Worm (Caenorhabditis elegans) whole organism, L1 larva: ENCODE data around the gene Y62H9A.12.

ENCODE experiments used
- C04F5.9 ChIP-seq: sonication (generic microtip); optimal IDR thresholded peaks from 2 replicates; lab custom pipeline; 2016; ENCODE audit warnings: missing genetic modification characterization, missing compliant biosample characterization
- C16A3.4 ChIP-seq: fragments of 150-350 bp; optimal IDR thresholded peaks from 2 replicates; lab custom pipeline; 2014; ENCODE audit warnings: missing biosample characterization, missing genetic modification characterization
- aha-1 ChIP-seq: fragments of 150-350 bp; optimal IDR thresholded peaks from 2 replicates; lab custom pipeline; 2014; ENCODE audit warnings: missing biosample characterization, missing genetic modification characterization
- alr-1 ChIP-seq: fragments of 200-800 bp; sonication (Bioruptor generic); optimal IDR thresholded peaks from 2 replicates; lab custom pipeline; 2018; ENCODE audit warnings: borderline replicate concordance, mild to moderate bottlenecking, missing genetic modification characterization, missing compliant biosample characterization
- aly-2 ChIP-seq: fragments of 150-350 bp; optimal IDR thresholded peaks from 2 replicates; lab custom pipeline; 2014; ENCODE audit warnings: missing biosample characterization, missing genetic modification characterization
- ceh-63 ChIP-seq: fragments of 200-800 bp; sonication (Bioruptor generic); optimal IDR thresholded peaks from 2 replicates; lab custom pipeline; 2018; ENCODE audit warnings: mild to moderate bottlenecking, missing genetic modification characterization, missing compliant biosample characterization
- ceh-82 ChIP-seq, 3 experiments: fragments of 150-350 bp in 1 of 3; sonication (generic microtip) in 2 of 3; optimal IDR thresholded peaks; 2 replicates each; lab custom pipeline; 2014 to 2017; ENCODE audit warnings: missing biosample characterization in 3 of 3, missing genetic modification characterization in 3 of 3
- ceh-88 ChIP-seq: fragments of 200-800 bp; sonication (Bioruptor generic); IDR thresholded peaks from 2 replicates; pipeline ENCODE4 v1.3.6; 2022; ENCODE audit warnings: missing genetic modification characterization, missing compliant biosample characterization
- ceh-90 ChIP-seq: sonication (generic microtip); optimal IDR thresholded peaks from 2 replicates; lab custom pipeline; 2016; ENCODE audit warnings: missing genetic modification characterization, missing compliant biosample characterization
- dsc-1 ChIP-seq: sonication (generic microtip); optimal IDR thresholded peaks from 2 replicates; lab custom pipeline; 2016; ENCODE audit warnings: mild to moderate bottlenecking, missing genetic modification characterization, missing compliant biosample characterization
- efl-1 ChIP-seq, 4 experiments: fragments of 150-350 bp; optimal IDR thresholded peaks in 3 of 4; peaks in 1 of 4; 1 replicate in 1 of 4; 2 replicates in 3 of 4; lab custom pipeline; 2014; ENCODE audit warnings: missing biosample characterization in 2 of 4, missing genetic modification characterization in 2 of 4, missing genetic modification reagents in 2 of 4
- efl-3 ChIP-seq: fragments of 200-800 bp; sonication (Bioruptor generic); optimal IDR thresholded peaks from 2 replicates; lab custom pipeline; 2018; ENCODE audit warnings: mild to moderate bottlenecking, missing genetic modification characterization, missing compliant biosample characterization
- egl-27 ChIP-seq, 2 experiments: fragments of 150-350 bp in 1 of 2; sonication (generic microtip); optimal IDR thresholded peaks; 3 replicates each; lab custom pipeline; 2017 to 2018; ENCODE audit warnings: missing biosample characterization in 2 of 2, missing genetic modification characterization in 2 of 2, missing genetic modification reagents in 2 of 2
- ets-5 ChIP-seq: fragments of 200-800 bp; sonication (Bioruptor generic); IDR thresholded peaks from 2 replicates; pipeline ENCODE4 v1.3.6; 2022; ENCODE audit warnings: missing genetic modification characterization, missing compliant biosample characterization
- fkh-10 ChIP-seq: sonication (generic microtip); optimal IDR thresholded peaks from 2 replicates; lab custom pipeline; 2017; ENCODE audit warnings: missing biosample characterization, missing genetic modification reagents, missing genetic modification characterization
- fkh-8 ChIP-seq: sonication (generic microtip); optimal IDR thresholded peaks from 2 replicates; lab custom pipeline; 2016; ENCODE audit warnings: mild to moderate bottlenecking, missing genetic modification characterization, missing compliant biosample characterization
- fos-1 ChIP-seq: fragments of 150-350 bp; optimal IDR thresholded peaks from 2 replicates; lab custom pipeline; 2014; ENCODE audit warnings: missing biosample characterization, missing genetic modification characterization
- hpl-2 ChIP-seq: fragments of 150-350 bp; optimal IDR thresholded peaks from 2 replicates; lab custom pipeline; 2014; ENCODE audit warnings: missing biosample characterization, missing genetic modification reagents, missing genetic modification characterization
- irx-1 ChIP-seq: sonication (generic microtip); optimal IDR thresholded peaks from 2 replicates; lab custom pipeline; 2016; ENCODE audit warnings: missing genetic modification characterization, missing compliant biosample characterization
- lin-13 ChIP-seq: fragments of 150-350 bp; optimal IDR thresholded peaks from 2 replicates; lab custom pipeline; 2014; ENCODE audit warnings: missing biosample characterization, missing genetic modification reagents, missing genetic modification characterization
- lin-15B ChIP-seq: fragments of 150-350 bp; sonication (generic microtip); optimal IDR thresholded peaks from 3 replicates; lab custom pipeline; 2014; ENCODE audit warnings: missing biosample characterization, missing genetic modification characterization
- lsy-2 ChIP-seq, 2 experiments: fragments of 150-350 bp; optimal IDR thresholded peaks; 2 replicates each; lab custom pipeline; 2014; ENCODE audit warnings: missing biosample characterization in 2 of 2, missing genetic modification characterization in 2 of 2
- mab-9 ChIP-seq: fragments of 200-800 bp; sonication (Bioruptor generic); IDR thresholded peaks from 2 replicates; pipeline ENCODE4 v1.3.6; 2022; ENCODE audit warnings: missing genetic modification reagents, missing genetic modification characterization, missing compliant biosample characterization
- mdl-1 ChIP-seq, 2 experiments: fragments of 150-350 bp; optimal IDR thresholded peaks; 2 replicates each; lab custom pipeline; 2014 to 2017; ENCODE audit warnings: missing biosample characterization in 2 of 2, missing genetic modification characterization in 2 of 2, inconsistent platforms in 1 of 2
- mep-1 ChIP-seq: fragments of 150-350 bp; optimal IDR thresholded peaks from 2 replicates; lab custom pipeline; 2014; ENCODE audit warnings: missing biosample characterization, missing genetic modification characterization
- nhr-11 ChIP-seq: fragments of 150-350 bp; optimal IDR thresholded peaks from 2 replicates; lab custom pipeline; 2014; ENCODE audit warnings: missing biosample characterization, missing genetic modification characterization
- nhr-12 ChIP-seq: sonication (generic microtip); optimal IDR thresholded peaks from 2 replicates; lab custom pipeline; 2017; ENCODE audit warnings: missing biosample characterization, missing genetic modification characterization
- nhr-28 ChIP-seq: fragments of 150-350 bp; optimal IDR thresholded peaks from 2 replicates; lab custom pipeline; 2014; ENCODE audit warnings: missing biosample characterization, missing genetic modification characterization
- nhr-47 ChIP-seq: sonication (generic microtip); optimal IDR thresholded peaks from 2 replicates; lab custom pipeline; 2016; ENCODE audit warnings: mild to moderate bottlenecking, missing genetic modification characterization, moderate library complexity, missing compliant biosample characterization
- nhr-77 ChIP-seq: fragments of 150-350 bp; optimal IDR thresholded peaks from 2 replicates; lab custom pipeline; 2014; ENCODE audit warnings: missing biosample characterization, missing genetic modification characterization
- nhr-84 ChIP-seq: sonication (generic microtip); optimal IDR thresholded peaks from 2 replicates; lab custom pipeline; 2017; ENCODE audit warnings: missing biosample characterization, missing genetic modification characterization
- nhr-90 ChIP-seq: sonication (generic microtip); optimal IDR thresholded peaks from 2 replicates; lab custom pipeline; 2016; ENCODE audit warnings: mild to moderate bottlenecking, missing genetic modification characterization, missing compliant biosample characterization; ENCODE audit not compliant: poor library complexity
- pqm-1 ChIP-seq: sonication (generic microtip); optimal IDR thresholded peaks from 3 replicates; lab custom pipeline; 2017; ENCODE audit warnings: missing biosample characterization, missing genetic modification characterization
- skn-1 ChIP-seq: fragments of 150-350 bp; optimal IDR thresholded peaks from 2 replicates; lab custom pipeline; 2014; ENCODE audit warnings: missing biosample characterization, missing genetic modification characterization
- sox-4 ChIP-seq: sonication (generic microtip); optimal IDR thresholded peaks from 2 replicates; lab custom pipeline; 2016; ENCODE audit warnings: missing genetic modification characterization, missing compliant biosample characterization
- unc-30 ChIP-seq: sonication (generic microtip); optimal IDR thresholded peaks from 2 replicates; lab custom pipeline; 2017; ENCODE audit warnings: missing biosample characterization, missing genetic modification characterization
- unc-62 ChIP-seq: fragments of 150-350 bp; optimal IDR thresholded peaks from 2 replicates; lab custom pipeline; 2014; ENCODE audit warnings: missing biosample characterization, missing genetic modification reagents, missing genetic modification characterization
- unc-86 ChIP-seq: sonication (generic microtip); optimal IDR thresholded peaks from 2 replicates; lab custom pipeline; 2016; ENCODE audit warnings: missing genetic modification characterization, missing compliant biosample characterization
- zip-4 ChIP-seq: fragments of 200-800 bp; sonication (Bioruptor generic); optimal IDR thresholded peaks from 2 replicates; lab custom pipeline; 2018; ENCODE audit warnings: mild to moderate bottlenecking, missing genetic modification characterization, moderate library complexity, missing compliant biosample characterization
- ztf-11 ChIP-seq, 2 experiments: sonication (generic microtip); optimal IDR thresholded peaks; 2 replicates each; lab custom pipeline; 2016 to 2017; ENCODE audit warnings: missing genetic modification characterization in 2 of 2, missing biosample characterization in 1 of 2, missing compliant biosample characterization in 1 of 2
- ztf-4 ChIP-seq: fragments of 150-350 bp; optimal IDR thresholded peaks from 2 replicates; lab custom pipeline; 2014; ENCODE audit warnings: missing biosample characterization, missing genetic modification characterization

The Y62H9A.12 gene

DNA sequence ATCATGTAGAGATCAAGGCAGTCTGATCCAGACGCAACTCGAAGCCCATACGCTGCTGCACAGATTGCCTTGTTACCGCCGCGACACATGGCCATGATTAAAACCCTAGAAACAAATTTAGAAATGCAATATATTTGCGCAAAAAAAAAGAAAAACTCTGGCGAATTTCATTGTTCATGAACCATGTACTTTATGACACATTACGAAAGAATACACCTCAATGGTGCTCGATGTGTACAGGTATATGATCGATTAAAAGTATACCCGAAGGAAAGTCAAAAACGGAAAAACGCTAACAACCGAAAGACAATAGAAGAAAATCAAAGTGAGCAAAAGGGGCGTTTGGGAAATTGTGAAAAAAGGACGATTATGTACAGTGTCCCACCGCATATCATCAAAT is 21.6 kb upstream of the Y62H9A.12 start, which contains the start of gene Y62H9A.8:
Gene Y62H9A.8 (minus strand): TSS at position 101 of the 400 bp plus-strand sequence.
- TF ChIP-seq unc-86 (no peak), mdl-1 (tag; optimal IDR thresholded peaks at IDR 0.05; lab: Kevin White, UChicago) (no peak), sox-4 (tag; lab: Kevin White, UChicago) (no peak), nhr-12 (no peak), irx-1 (tag; lab: Kevin White, UChicago) (no peak), unc-30 (tag; lab: Kevin White, UChicago) (no peak), skn-1 (tag; lab: Kevin White, UChicago) (no peak), ceh-90 (no peak), ets-5 (no peak), zip-4 (GFP tag; lab: Kevin White, UChicago) (no peak), nhr-47 (tag; lab: Kevin White, UChicago) (no peak)
- TF ChIP-seq, all 84 proteins: peak for 0

DNA sequence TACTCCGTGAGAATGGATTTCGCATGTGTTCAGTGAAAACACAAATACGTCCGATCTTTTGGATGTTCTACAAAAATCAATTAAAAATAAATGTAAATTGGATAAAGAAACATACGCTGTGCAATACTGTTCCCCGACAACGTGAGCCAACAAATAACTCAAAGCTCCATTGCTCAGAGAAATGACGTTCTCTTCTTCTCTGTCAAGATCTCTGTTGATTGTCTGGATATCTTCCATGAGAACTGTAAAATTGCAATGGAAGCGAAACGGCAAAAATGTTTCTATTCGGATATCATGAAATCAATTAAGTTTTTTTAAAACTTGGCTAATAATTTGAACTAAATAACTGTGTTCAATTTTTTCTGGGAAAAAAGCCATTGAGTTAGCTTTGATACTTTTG is 17.2 kb upstream of the Y62H9A.12 start:
- TF ChIP-seq aha-1 (no peak), nhr-84 (no peak), ceh-63 (no peak), mab-9 (GFP tag; lab: Robert Waterston, UW) (no peak), irx-1 (tag; lab: Kevin White, UChicago) (no peak), nhr-12 (no peak), unc-30 (tag; lab: Kevin White, UChicago) (no peak), nhr-11 (no peak), ceh-88 (no peak), pqm-1 (no peak), fkh-8 (tag; lab: Kevin White, UChicago) (no peak), lin-13 (no peak), mep-1 (tag; lab: Kevin White, UChicago) (no peak), C04F5.9 (tag; lab: Kevin White, UChicago) (no peak), ztf-11 (tag; optimal IDR thresholded peaks at IDR 0.05; lab: Kevin White, UChicago) (no peak), nhr-28 (tag; lab: Kevin White, UChicago) (no peak), C16A3.4 (tag; lab: Kevin White, UChicago) (no peak), nhr-90 (tag; lab: Kevin White, UChicago) (no peak)

DNA sequence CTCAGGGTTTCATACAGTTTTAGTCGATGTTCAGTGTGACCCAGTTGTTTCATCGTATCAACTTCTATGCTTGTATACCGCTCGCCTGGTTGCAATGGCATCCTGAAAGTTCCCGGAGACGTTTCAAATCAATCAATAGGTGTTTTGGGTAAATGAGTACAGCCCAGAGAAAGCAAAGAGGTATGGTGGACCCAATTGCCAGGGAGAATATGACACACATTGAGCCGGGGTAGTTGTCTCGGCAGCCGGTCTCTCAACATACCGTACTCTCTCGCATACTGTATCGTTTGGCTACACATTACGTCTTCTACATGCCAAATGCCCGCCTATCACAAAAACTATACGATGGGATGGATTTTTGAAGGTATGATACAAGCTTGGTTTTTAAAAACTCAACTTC is 15.9 kb upstream of the Y62H9A.12 start, which contains the start of gene Y62H9A.9:
Gene Y62H9A.9 (minus strand): TSS at position 101 of the 400 bp plus-strand sequence.
- TF ChIP-seq ets-5, result 0 out of 2 replicates have a peak, but pooled peaks have one; percentile 48
- no peak for TF ChIP-seq unc-62
- no peak for TF ChIP-seq fos-1 (tag; lab: Kevin White, UChicago)
- no peak for TF ChIP-seq nhr-77 (tag; lab: Kevin White, UChicago)
- TF ChIP-seq efl-3 (GFP tag; lab: Kevin White, UChicago), result no peak
- TF ChIP-seq aly-2 (tag; lab: Kevin White, UChicago), result no peak
- TF ChIP-seq lsy-2 (tag; optimal IDR thresholded peaks at IDR 0.05; lab: Kevin White, UChicago), result no peak

DNA sequence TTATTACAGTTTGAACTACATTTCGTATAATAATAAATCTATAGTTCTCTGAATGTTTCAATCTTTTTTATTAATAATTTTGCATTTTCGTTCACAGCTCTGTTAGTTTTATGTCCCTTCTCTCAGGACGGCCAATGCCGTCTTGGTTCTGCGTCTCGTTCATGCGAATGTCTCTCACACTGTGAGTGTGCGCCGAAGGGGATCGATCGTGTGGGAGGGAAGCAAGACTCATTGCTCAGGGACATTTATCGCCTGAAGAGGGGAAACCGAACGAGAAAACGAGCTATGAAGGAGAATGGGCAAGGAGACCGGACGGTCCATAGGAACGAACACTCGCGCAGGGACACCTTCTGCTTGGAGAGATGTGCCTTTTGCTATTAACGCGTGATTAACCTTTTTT is 14.9 kb upstream of the Y62H9A.12 start:
- TF ChIP-seq ztf-4 (tag; lab: Kevin White, UChicago) (no peak), nhr-90 (tag; lab: Kevin White, UChicago) (no peak), fkh-10 (GFP tag; lab: Kevin White, UChicago) (peak; percentile 15), dsc-1 (tag; lab: Kevin White, UChicago) (peak; percentile 47), efl-1 (optimal IDR thresholded peaks at IDR 0.05; lab: Kevin White, UChicago) (peak in 1 of 2 experiments; percentile 0), efl-1 (GFP tag; optimal IDR thresholded peaks at IDR 0.05 in 1 of 2; lab: Kevin White, UChicago) (no peak), egl-27 (tag; optimal IDR thresholded peaks at IDR 0.05; lab: Kevin White, UChicago) (no peak), lin-15B (tag; lab: Kevin White, UChicago) (no peak), alr-1 (tag; lab: Kevin White, UChicago) (no peak), hpl-2 (GFP tag; lab: Kevin White, UChicago) (no peak), ceh-82 (tag; optimal IDR thresholded peaks at IDR 0.05; lab: Kevin White, UChicago) (peak in 1 of 3 experiments; percentile 18), nhr-12 (no peak), nhr-47 (tag; lab: Kevin White, UChicago) (peak; percentile 41)
- TF ChIP-seq, all 84 proteins: peak for 5
